Worm (Caenorhabditis elegans): ENCODE results near the gene ceh-31.

ce11 chrX:3106137-3106536 lies 35.9 kb upstream of the ceh-31 start, which contains the start of gene K10B3.5:
- TF ChIP-seq nhr-10 (tag; optimal IDR thresholded peaks at IDR 0.05) (no peak), mdl-1 (tag; optimal IDR thresholded peaks at IDR 0.05) (peak in 1 of 2 experiments; percentile 1), lsy-2 (tag; optimal IDR thresholded peaks at IDR 0.05) (peak in 1 of 2 experiments; percentile 74), elt-3 (tag; optimal IDR thresholded peaks at IDR 0.05) (no peak), nhr-77 (tag; optimal IDR thresholded peaks at IDR 0.05) (no peak), lin-11 (tag; optimal IDR thresholded peaks at IDR 0.05) (peak; percentile 15), alr-1 (tag; optimal IDR thresholded peaks at IDR 0.05) (no peak), unc-62 (GFP tag; optimal IDR thresholded peaks at IDR 0.05) (no peak), unc-39 (tag; optimal IDR thresholded peaks at IDR 0.05) (no peak)

All from whole organism, L2 larva.